Worm (Caenorhabditis elegans) whole organism, midembryonic: ENCODE measurements around the gene C38C10.3.

Experiments
- T22C8.4 ChIP-seq: fragments of 200-800 bp; sonication (Bioruptor generic); IDR thresholded peaks from 2 replicates; pipeline ENCODE4 v1.3.6; 2022; ENCODE audit warnings: missing genetic modification characterization, missing compliant biosample characterization
- cog-1 ChIP-seq: sonication (generic microtip); optimal IDR thresholded peaks from 2 replicates; lab custom pipeline; 2016; ENCODE audit warnings: missing genetic modification characterization, missing compliant biosample characterization
- flt-1 ChIP-seq: fragments of 200-800 bp; sonication (Bioruptor generic); IDR thresholded peaks from 2 replicates; pipeline ENCODE4 v1.3.6; 2022; ENCODE audit warnings: missing genetic modification characterization, missing compliant biosample characterization
- med-1 ChIP-seq: sonication (generic microtip); optimal IDR thresholded peaks from 2 replicates; lab custom pipeline; 2017; ENCODE audit warnings: missing genetic modification characterization, mild to moderate bottlenecking, missing compliant biosample characterization, antibody characterized with exemption, missing genetic modification reagents; ENCODE audit not compliant: insufficient read depth
- ref-1 ChIP-seq: fragments of 200-800 bp; sonication (Bioruptor generic); conservative IDR thresholded peaks from 2 replicates; pipeline ENCODE4 v1.3.6; 2022; ENCODE audit warnings: missing genetic modification reagents, missing genetic modification characterization, missing compliant biosample characterization
- tab-1 ChIP-seq: fragments of 200-800 bp; sonication (Bioruptor generic); IDR thresholded peaks from 2 replicates; pipeline ENCODE4 v1.3.6; 2022; ENCODE audit warnings: missing genetic modification characterization, missing compliant biosample characterization
- ztf-23 ChIP-seq: fragments of 200-800 bp; sonication (Bioruptor generic); IDR thresholded peaks from 2 replicates; pipeline ENCODE4 v1.3.6; 2022; ENCODE audit warnings: missing genetic modification reagents, missing genetic modification characterization, missing compliant biosample characterization
- ztf-29 ChIP-seq: fragments of 200-800 bp; sonication (Bioruptor generic); IDR thresholded peaks from 2 replicates; pipeline ENCODE4 v1.3.6; 2022; ENCODE audit warnings: missing genetic modification reagents, missing genetic modification characterization, missing compliant biosample characterization

ce11 chrIII:9434999-9435398, 49.6 kb upstream of the C38C10.3 start:
- TF ChIP-seq ztf-23 (GFP tag; lab: Robert Waterston, UW) (no peak), cog-1 (tag; lab: Kevin White, UChicago) (no peak), ref-1 (GFP tag; lab: Robert Waterston, UW) (no peak), tab-1 (GFP tag; lab: Robert Waterston, UW) (no peak), ztf-29 (GFP tag; lab: Robert Waterston, UW) (no peak), flt-1 (GFP tag; lab: Robert Waterston, UW) (no peak), T22C8.4 (GFP tag; lab: Robert Waterston, UW) (no peak), med-1 (GFP tag; lab: Kevin White, UChicago) (no peak)
